Worm (Caenorhabditis elegans): ENCODE measurements around the gene oxy-4.

The oxy-4 gene

DNA sequence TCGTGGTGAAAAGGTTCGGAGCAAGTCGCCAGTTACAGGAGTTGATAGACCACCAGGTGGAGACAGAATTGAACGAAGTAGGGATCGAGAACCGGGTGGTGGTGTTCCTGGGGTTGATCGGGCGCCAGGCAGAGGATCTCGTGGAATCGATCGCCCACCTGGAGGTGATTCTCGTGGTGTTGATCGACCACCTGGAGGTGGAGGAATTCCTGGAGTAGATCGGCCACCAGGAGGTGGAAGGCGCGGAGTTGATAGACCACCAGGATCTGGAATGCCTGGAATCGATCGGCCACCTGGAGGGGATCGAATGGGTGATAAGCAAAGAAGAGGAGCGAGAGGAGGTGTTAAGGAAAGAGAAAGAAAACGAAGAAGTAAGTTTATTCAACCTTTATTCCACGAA lies 53.1 kb downstream of the oxy-4 start:
- peak; percentile 87 for TF ChIP-seq set-16 (GFP tag; IDR thresholded peaks at IDR 0.05)
- TF ChIP-seq dmd-9 (GFP tag; IDR thresholded peaks at IDR 0.05), result no peak
- 0 out of 2 replicates have a peak, but pooled peaks have one; percentile 45 for TF ChIP-seq dmd-8 (GFP tag; IDR thresholded peaks at IDR 0.05)
- TF ChIP-seq nhr-41 (GFP tag; IDR thresholded peaks at IDR 0.05), result no peak
- no peak for TF ChIP-seq Y5F2A.4 (GFP tag; optimal IDR thresholded peaks at IDR 0.05)

Measured in whole organism, L4 larva.